Worm (Caenorhabditis elegans): ENCODE measurements around the gene F52H3.6.

DNA sequence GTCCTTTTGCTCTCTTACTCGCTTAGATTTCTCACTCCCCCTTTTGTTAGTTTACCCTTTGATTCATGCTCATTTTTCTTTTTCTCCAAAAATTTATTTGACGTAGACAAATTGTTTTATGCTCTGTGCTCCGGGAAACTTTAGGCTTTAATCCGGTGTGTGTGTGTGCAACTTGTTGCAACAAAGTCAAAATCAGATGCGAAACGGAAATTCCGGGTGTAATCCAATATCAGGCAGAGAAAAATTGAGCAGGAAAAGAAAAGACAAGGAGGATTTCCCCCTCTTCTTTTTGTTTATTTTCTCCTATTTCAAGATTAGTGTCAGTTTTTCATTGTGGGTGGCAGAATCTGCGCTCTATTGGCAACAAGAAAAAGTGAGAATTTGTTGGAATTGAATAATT lies 35.7 kb downstream of the F52H3.6 start:
- TF ChIP-seq dmd-4 (tag; optimal IDR thresholded peaks at IDR 0.05; ENCODE audit: borderline replicate concordance) (no peak), fkh-10 (GFP tag; optimal IDR thresholded peaks at IDR 0.05) (no peak), tbx-2 (tag; optimal IDR thresholded peaks at IDR 0.05) (no peak), elt-2 (tag; optimal IDR thresholded peaks at IDR 0.05) (no peak), pat-9 (tag; optimal IDR thresholded peaks at IDR 0.05) (no peak), nhr-11 (tag; optimal IDR thresholded peaks at IDR 0.05) (no peak), ceh-31 (tag; optimal IDR thresholded peaks at IDR 0.05) (no peak), dve-1 (tag; optimal IDR thresholded peaks at IDR 0.05) (no peak), hlh-13 (GFP tag; optimal IDR thresholded peaks at IDR 0.05) (no peak), sox-2 (GFP tag; IDR thresholded peaks at IDR 0.05) (no peak)

Measured in whole organism, late embryonic.